Fruit fly (Drosophila melanogaster) whole organism, embryonic: ENCODE data around the gene Exn.

ENCODE experiments used
- Adf1 ChIP-seq: fragments of 200-800 bp; sonication (Bioruptor generic); IDR thresholded peaks from 2 replicates; pipeline ENCODE4 v1.3.6; 2022; ENCODE audit warnings: missing biosample characterization, missing genetic modification characterization
- Aef1 ChIP-seq: fragments of 200-800 bp; sonication (Bioruptor generic); IDR thresholded peaks from 3 replicates; pipeline ENCODE4 v1.3.6; 2022; ENCODE audit warnings: missing biosample characterization, missing genetic modification characterization
- Awh ChIP-seq: fragments of 200-800 bp; sonication (Bioruptor generic); IDR thresholded peaks from 2 replicates; pipeline ENCODE4, ENCODE4 v1.3.6; 2022; ENCODE audit warnings: missing biosample characterization, missing genetic modification characterization
- Blimp-1 ChIP-seq: fragments of 200-800 bp; sonication (Bioruptor generic); optimal IDR thresholded peaks from 3 replicates; lab custom pipeline; 2018; ENCODE audit warnings: missing biosample characterization, missing genetic modification characterization, mild to moderate bottlenecking, moderate library complexity, missing genetic modification reagents
- Bteb2 ChIP-seq: fragments of 200-800 bp; sonication (Bioruptor generic); optimal IDR thresholded peaks from 2 replicates; lab custom pipeline; 2016; ENCODE audit warnings: missing biosample characterization, missing genetic modification characterization
- CG1024 ChIP-seq: fragments of 200-800 bp; sonication (Bioruptor generic); IDR thresholded peaks from 2 replicates; pipeline ENCODE4 v1.3.6; 2022; ENCODE audit warnings: missing biosample characterization, missing genetic modification characterization
- CG10321 ChIP-seq: fragments of 200-800 bp; sonication (Bioruptor generic); IDR thresholded peaks from 2 replicates; pipeline ENCODE4 v1.3.6; 2022; ENCODE audit warnings: missing biosample characterization, missing genetic modification characterization
- CG10543 ChIP-seq: fragments of 200-800 bp; sonication (Bioruptor generic); optimal IDR thresholded peaks from 3 replicates; lab custom pipeline; 2017; ENCODE audit warnings: missing biosample characterization, mild to moderate bottlenecking, missing genetic modification characterization, moderate library complexity
- CG14667 ChIP-seq: fragments of 200-800 bp; sonication (Bioruptor generic); IDR thresholded peaks from 2 replicates; pipeline ENCODE4 v1.3.6; 2022; ENCODE audit warnings: missing biosample characterization, missing genetic modification characterization
- CG17829 ChIP-seq: fragments of 200-800 bp; optimal IDR thresholded peaks from 2 replicates; lab custom pipeline; 2019; ENCODE audit warnings: missing biosample characterization, mild to moderate bottlenecking, missing genetic modification characterization, moderate library complexity
- CG1832 ChIP-seq: fragments of 200-800 bp; sonication (Bioruptor generic); optimal IDR thresholded peaks from 2 replicates; lab custom pipeline; 2017; ENCODE audit warnings: missing biosample characterization, mild to moderate bottlenecking, missing genetic modification characterization, inconsistent platforms
- CG18476 ChIP-seq: fragments of 200-800 bp; sonication (Bioruptor generic); optimal IDR thresholded peaks from 2 replicates; lab custom pipeline; 2016; ENCODE audit warnings: missing biosample characterization, mild to moderate bottlenecking, missing genetic modification characterization
- CG18599 ChIP-seq: fragments of 200-800 bp; sonication (Bioruptor generic); optimal IDR thresholded peaks from 3 replicates; lab custom pipeline; 2017; ENCODE audit warnings: missing biosample characterization, missing genetic modification characterization, mild to moderate bottlenecking, moderate library complexity, missing genetic modification reagents
- CG3847 ChIP-seq: fragments of 200-800 bp; sonication (Bioruptor generic); IDR thresholded peaks from 2 replicates; pipeline ENCODE4 v1.3.6; 2022; ENCODE audit warnings: missing biosample characterization, missing genetic modification characterization
- CG42726 ChIP-seq: fragments of 200-800 bp; sonication (Bioruptor generic); IDR thresholded peaks from 2 replicates; pipeline ENCODE4 v1.3.6; 2022; ENCODE audit warnings: missing biosample characterization, missing genetic modification characterization; ENCODE audit not compliant: partially characterized antibody
- CG4360 ChIP-seq: fragments of 200-800 bp; sonication (Bioruptor generic); IDR thresholded peaks from 2 replicates; pipeline ENCODE4 v1.3.6; 2022; ENCODE audit warnings: missing biosample characterization, missing genetic modification characterization
- CG4820 ChIP-seq: fragments of 200-800 bp; sonication (Bioruptor generic); optimal IDR thresholded peaks from 3 replicates; lab custom pipeline; 2016; ENCODE audit warnings: missing biosample characterization, missing genetic modification characterization
- CG5245 ChIP-seq: fragments of 200-800 bp; sonication (Bioruptor generic); optimal IDR thresholded peaks from 3 replicates; lab custom pipeline; 2016; ENCODE audit warnings: missing biosample characterization, missing genetic modification characterization
- CG7357 ChIP-seq: fragments of 200-800 bp; sonication (Bioruptor generic); IDR thresholded peaks from 3 replicates; pipeline ENCODE4 v1.3.6; 2022; ENCODE audit warnings: missing biosample characterization, missing genetic modification characterization
- CG8478 ChIP-seq: fragments of >200 bp; optimal IDR thresholded peaks from 2 replicates; lab custom pipeline; 2018
- Jarid2 ChIP-seq: fragments of 200-800 bp; sonication (Bioruptor generic); optimal IDR thresholded peaks from 3 replicates; lab custom pipeline; 2017; ENCODE audit warnings: mild to moderate bottlenecking, missing biosample characterization, missing genetic modification reagents, missing genetic modification characterization
- MTF-1 ChIP-seq: fragments of 200-800 bp; sonication (Bioruptor generic); optimal IDR thresholded peaks from 2 replicates; lab custom pipeline; 2018; ENCODE audit warnings: missing biosample characterization, mild to moderate bottlenecking, missing genetic modification characterization, borderline replicate concordance
- Med ChIP-seq: fragments of 200-800 bp; sonication (Bioruptor generic); peaks from one replicate; lab custom pipeline; 2016; ENCODE audit warnings: missing biosample characterization, missing genetic modification characterization, mild to moderate bottlenecking, inconsistent platforms, moderate library complexity
- NC2β ChIP-seq: fragments of 200-800 bp; sonication (Bioruptor generic); optimal IDR thresholded peaks from 2 replicates; lab custom pipeline; 2016; ENCODE audit warnings: missing biosample characterization, missing genetic modification characterization
- Poxn ChIP-seq: fragments of 200-800 bp; sonication (Bioruptor generic); IDR thresholded peaks from 2 replicates; pipeline ENCODE4 v1.3.6; 2022; ENCODE audit warnings: missing biosample characterization, missing genetic modification characterization
- bigmax ChIP-seq: fragments of 200-800 bp; sonication (Bioruptor generic); optimal IDR thresholded peaks from 2 replicates; lab custom pipeline; 2018; ENCODE audit warnings: missing biosample characterization, mild to moderate bottlenecking, missing genetic modification characterization
- caup ChIP-seq: fragments of 200-800 bp; sonication (Bioruptor generic); optimal IDR thresholded peaks from 3 replicates; lab custom pipeline; 2017; ENCODE audit warnings: missing biosample characterization, mild to moderate bottlenecking, missing genetic modification characterization, moderate library complexity; ENCODE audit not compliant: severe bottlenecking
- ci ChIP-seq: fragments of 200-800 bp; sonication (Bioruptor generic); IDR thresholded peaks from 3 replicates; pipeline ENCODE4 v1.3.6; 2022; ENCODE audit warnings: missing biosample characterization, missing genetic modification characterization
- eve ChIP-seq, 2 experiments: fragments of >200 bp; optimal IDR thresholded peaks; 2 replicates each; lab custom pipeline; 2017; ENCODE audit warnings: missing biosample characterization in 2 of 2, missing genetic modification characterization in 2 of 2
- ewg ChIP-seq: fragments of 200-800 bp; sonication (Bioruptor generic); optimal IDR thresholded peaks from 3 replicates; lab custom pipeline; 2017; ENCODE audit warnings: mild to moderate bottlenecking, missing biosample characterization, missing genetic modification reagents, missing genetic modification characterization
- h ChIP-seq: fragments of >200 bp; optimal IDR thresholded peaks from 2 replicates; lab custom pipeline; 2017
- inv ChIP-seq: fragments of 200-800 bp; sonication (Bioruptor generic); IDR thresholded peaks from 2 replicates; pipeline ENCODE4 v1.3.6; 2022; ENCODE audit warnings: missing biosample characterization, missing genetic modification characterization; ENCODE audit not compliant: partially characterized antibody
- lilli ChIP-seq: fragments of 200-800 bp; sonication (Bioruptor generic); optimal IDR thresholded peaks from 3 replicates; lab custom pipeline; 2016; ENCODE audit warnings: missing biosample characterization, missing genetic modification characterization
- row ChIP-seq: fragments of 200-800 bp; sonication (Bioruptor generic); IDR thresholded peaks from 3 replicates; pipeline ENCODE4 v1.3.6; 2022; ENCODE audit warnings: missing biosample characterization, missing genetic modification characterization
- sd ChIP-seq: fragments of 200-800 bp; sonication (Bioruptor generic); optimal IDR thresholded peaks from 3 replicates; lab custom pipeline; 2018; ENCODE audit warnings: missing biosample characterization, mild to moderate bottlenecking, missing genetic modification characterization, moderate library complexity
- sr ChIP-seq: fragments of 200-800 bp; sonication (Bioruptor generic); IDR thresholded peaks from 3 replicates; pipeline ENCODE4 v1.3.6; 2022; ENCODE audit warnings: missing biosample characterization, missing genetic modification characterization
- tio ChIP-seq: fragments of 200-800 bp; sonication (Bioruptor generic); optimal IDR thresholded peaks from 2 replicates; lab custom pipeline; 2017; ENCODE audit warnings: missing biosample characterization, missing genetic modification characterization, inconsistent platforms
- tx ChIP-seq: fragments of 200-800 bp; sonication (Bioruptor generic); optimal IDR thresholded peaks from 2 replicates; lab custom pipeline; 2016; ENCODE audit warnings: missing biosample characterization, missing genetic modification characterization
- z ChIP-seq: fragments of 200-800 bp; sonication (Bioruptor generic); IDR thresholded peaks from 3 replicates; pipeline ENCODE4 v1.3.6; 2022; ENCODE audit warnings: missing biosample characterization, missing genetic modification characterization
- zfh1 ChIP-seq: fragments of 200-800 bp; sonication (Bioruptor generic); IDR thresholded peaks from 3 replicates; pipeline ENCODE4 v1.3.6; 2022; ENCODE audit warnings: missing biosample characterization, missing genetic modification characterization

The Exn gene

DNA sequence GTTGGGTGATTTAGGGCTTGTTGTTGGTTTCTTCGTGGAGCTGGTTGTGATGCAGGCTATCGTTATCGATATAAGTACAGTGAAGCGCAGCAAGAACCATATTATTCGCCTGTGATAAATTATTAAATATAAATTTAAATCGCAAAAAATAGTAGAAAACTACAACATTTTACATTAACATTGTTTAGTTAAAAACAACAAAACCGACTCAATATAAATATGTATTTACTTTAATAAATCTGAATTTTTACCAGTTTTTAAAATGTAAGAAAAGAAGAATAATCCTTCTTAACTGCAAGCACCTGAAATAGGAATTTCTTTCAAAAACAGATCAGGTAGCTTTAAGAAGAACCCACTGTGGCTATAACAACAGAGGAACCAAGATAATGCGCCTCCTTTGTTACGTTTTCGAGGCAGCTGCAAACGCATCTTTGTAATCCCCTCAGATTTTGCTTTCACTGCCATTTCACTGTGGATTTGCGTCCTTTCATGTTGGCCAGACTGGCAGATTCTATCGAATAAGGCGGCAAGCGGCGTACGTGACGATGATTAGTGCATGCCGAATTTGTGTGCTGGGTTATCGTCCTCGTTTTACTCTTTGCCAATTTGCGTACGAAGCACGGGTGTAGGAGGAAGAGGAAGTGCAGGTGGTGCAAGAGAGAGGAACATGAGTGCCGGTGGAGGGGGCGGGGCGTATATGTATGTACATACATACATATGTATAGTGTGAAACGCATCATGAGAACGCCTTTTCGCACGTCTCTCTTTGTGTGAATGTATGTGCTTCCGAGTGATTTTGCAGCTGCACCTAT, 40.9 kb downstream of the Exn start (continued):
- TF ChIP-seq tx (GFP tag; lab: Kevin White, UChicago), result no peak
- 0 out of 3 replicates have a peak, but pooled peaks have one; percentile 36 for TF ChIP-seq zfh1 (GFP tag; lab: Robert Waterston, UW)
- TF ChIP-seq Awh (GFP tag; lab: Robert Waterston, UW), result no peak
- no peak for TF ChIP-seq CG10543 (GFP tag; lab: Kevin White, UChicago)
- no peak for TF ChIP-seq lilli (GFP tag; lab: Kevin White, UChicago)
- no peak for TF ChIP-seq MTF-1 (GFP tag; lab: Kevin White, UChicago)
- TF ChIP-seq, all 482 proteins: peak for 31

DNA sequence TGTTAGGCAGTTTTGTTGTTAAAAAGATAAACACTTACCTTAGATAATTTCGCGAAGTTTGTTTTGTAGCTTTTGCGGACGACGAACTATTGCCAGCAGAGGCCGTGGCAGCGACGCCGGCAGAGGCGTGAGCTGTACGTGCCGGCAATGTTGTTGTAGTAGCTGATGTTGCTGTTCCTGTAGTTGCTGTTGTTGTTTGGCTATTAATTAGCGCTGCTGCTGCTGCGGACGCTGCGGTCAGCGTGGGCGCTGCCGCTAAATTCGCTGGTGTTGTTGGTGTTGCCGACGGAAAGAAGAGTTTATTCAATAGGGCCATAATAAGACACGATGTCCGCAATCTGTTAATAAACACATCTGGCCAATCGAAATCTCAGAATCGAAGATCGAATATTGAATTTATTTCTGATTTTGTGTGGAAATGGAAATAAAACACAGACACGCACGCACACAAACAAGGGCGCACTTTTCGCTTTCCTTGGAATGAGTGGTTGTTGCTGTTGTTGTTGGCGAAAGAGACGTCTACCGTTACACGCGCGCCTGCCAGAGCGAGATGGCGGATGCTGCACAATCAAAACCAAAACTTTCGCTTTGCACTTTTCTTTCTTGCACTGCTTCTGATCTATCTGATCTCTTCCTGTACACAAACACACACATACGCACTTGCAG, 41.7 kb downstream of the Exn start:
- TF ChIP-seq CG7357 (GFP tag; lab: Robert Waterston, UW), result no peak
- TF ChIP-seq caup (GFP tag; lab: Kevin White, UChicago), result no peak
- no peak for TF ChIP-seq CG3847
- TF ChIP-seq CG4820 (GFP tag; lab: Kevin White, UChicago), result no peak
- no peak for TF ChIP-seq CG14667 (GFP tag; lab: Robert Waterston, UW)
- 0 out of 3 replicates have a peak, but pooled peaks have one; percentile 19 for TF ChIP-seq ci (GFP tag; lab: Robert Waterston, UW)
- TF ChIP-seq CG1832 (GFP tag; lab: Kevin White, UChicago), result peak; percentile 65
- TF ChIP-seq CG5245 (GFP tag; lab: Kevin White, UChicago), result no peak
- no peak for TF ChIP-seq Bteb2
- TF ChIP-seq Adf1 (GFP tag; lab: Robert Waterston, UW), result peak; percentile 92
- TF ChIP-seq CG18476, result no peak
- peak; percentile 62; the same call in 1 of the 3 replicates for TF ChIP-seq sr
- TF ChIP-seq tio, result no peak
- TF ChIP-seq Poxn (GFP tag; lab: Robert Waterston, UW), result no peak
- peak; percentile 48 for TF ChIP-seq Jarid2 (GFP tag; lab: Kevin White, UChicago)
- TF ChIP-seq z, result 0 out of 3 replicates have a peak, but pooled peaks have one; percentile 35
- TF ChIP-seq CG42726 (GFP tag; lab: Robert Waterston, UW), result no peak
- 0 out of 3 replicates have a peak, but pooled peaks have one; percentile 9 for TF ChIP-seq Aef1 (GFP tag; lab: Robert Waterston, UW)
- TF ChIP-seq CG8478 (lab: Kevin White, UChicago), result peak; percentile 30
- TF ChIP-seq Blimp-1 (GFP tag; lab: Kevin White, UChicago), result peak; percentile 79
- no peak for TF ChIP-seq CG17829 (tag; lab: Kevin White, UChicago)
- TF ChIP-seq CG1024 (GFP tag; lab: Robert Waterston, UW), result 0 out of 2 replicates have a peak, but pooled peaks have one; percentile 11
- no peak for TF ChIP-seq inv (GFP tag; lab: Robert Waterston, UW)
- TF ChIP-seq CG10321 (GFP tag; lab: Robert Waterston, UW), result peak; percentile 76
- peak; percentile 90 for TF ChIP-seq CG4360 (GFP tag; lab: Robert Waterston, UW)
- TF ChIP-seq ewg (GFP tag; lab: Kevin White, UChicago), result no peak
- no peak for TF ChIP-seq bigmax
- no peak for TF ChIP-seq NC2β (GFP tag; lab: Kevin White, UChicago)
- no peak for TF ChIP-seq eve (GFP tag; optimal IDR thresholded peaks at IDR 0.05; lab: Kevin White, UChicago)
- TF ChIP-seq Med (GFP tag; lab: Kevin White, UChicago), result peak; percentile 55
- no peak for TF ChIP-seq CG18599 (GFP tag; lab: Kevin White, UChicago)
- no peak for TF ChIP-seq h (lab: Kevin White, UChicago)
- TF ChIP-seq row, result 0 out of 3 replicates have a peak, but pooled peaks have one; percentile 12
- TF ChIP-seq sd (tag; lab: Kevin White, UChicago), result peak; percentile 19
